Fruit fly (Drosophila melanogaster) whole organism, prepupa: ENCODE measurements around the gene Acsf3.
A peak's percentile ranks its signal among the peaks of the same experiment; 100 is the strongest.

Experiments
- Blimp-1 ChIP-seq: fragments of 200-800 bp; sonication (Bioruptor generic); optimal IDR thresholded peaks from 3 replicates; lab custom pipeline; 2017; ENCODE audit warnings: missing biosample characterization, missing genetic modification characterization, mild to moderate bottlenecking, moderate library complexity, missing genetic modification reagents
- CG10669 ChIP-seq: fragments of 200-800 bp; sonication (Bioruptor generic); optimal IDR thresholded peaks from 3 replicates; lab custom pipeline; 2018; ENCODE audit warnings: missing biosample characterization, mild to moderate bottlenecking, missing genetic modification characterization, moderate library complexity
- CG11762 ChIP-seq: fragments of 200-800 bp; sonication (Bioruptor generic); optimal IDR thresholded peaks from 3 replicates; lab custom pipeline; 2016; ENCODE audit warnings: missing biosample characterization, missing genetic modification characterization; ENCODE audit not compliant: insufficient read depth
- CG15336 ChIP-seq: fragments of 200-800 bp; sonication (Bioruptor generic); IDR thresholded peaks from 2 replicates; pipeline ENCODE4 v1.3.6; 2022; ENCODE audit warnings: missing biosample characterization, missing genetic modification characterization
- CG1621 ChIP-seq: fragments of 200-800 bp; sonication (Bioruptor generic); optimal IDR thresholded peaks from 3 replicates; lab custom pipeline; 2018; ENCODE audit warnings: missing biosample characterization, mild to moderate bottlenecking, missing genetic modification characterization
- CG16779 ChIP-seq: fragments of 200-800 bp; sonication (Bioruptor generic); optimal IDR thresholded peaks from 3 replicates; lab custom pipeline; 2017; ENCODE audit warnings: missing biosample characterization, mild to moderate bottlenecking, missing genetic modification characterization
- CG3032 ChIP-seq: fragments of 200-800 bp; optimal IDR thresholded peaks from 2 replicates; lab custom pipeline; 2019; ENCODE audit warnings: missing biosample characterization, mild to moderate bottlenecking, missing genetic modification characterization, moderate library complexity
- CG32006 ChIP-seq: fragments of 200-800 bp; sonication (Bioruptor generic); optimal IDR thresholded peaks from 3 replicates; lab custom pipeline; 2017; ENCODE audit warnings: missing biosample characterization, mild to moderate bottlenecking, missing genetic modification characterization
- CG34406 ChIP-seq: fragments of 200-800 bp; sonication (Bioruptor generic); optimal IDR thresholded peaks from 3 replicates; lab custom pipeline; 2016; ENCODE audit warnings: missing biosample characterization, missing genetic modification characterization
- CG3919 ChIP-seq: fragments of 200-800 bp; sonication (Bioruptor generic); optimal IDR thresholded peaks from 3 replicates; lab custom pipeline; 2016; ENCODE audit warnings: missing biosample characterization, missing genetic modification characterization
- CG6163 ChIP-seq: fragments of 200-800 bp; sonication (Bioruptor generic); IDR thresholded peaks from 3 replicates; pipeline ENCODE4 v1.3.6; 2022; ENCODE audit warnings: missing biosample characterization, missing genetic modification characterization
- CG6276 ChIP-seq: fragments of 200-800 bp; sonication (Bioruptor generic); optimal IDR thresholded peaks from 2 replicates; lab custom pipeline; 2017; ENCODE audit warnings: missing biosample characterization, mild to moderate bottlenecking, missing genetic modification characterization
- CG6792 ChIP-seq: fragments of 200-800 bp; sonication (Bioruptor generic); optimal IDR thresholded peaks from 3 replicates; lab custom pipeline; 2016; ENCODE audit warnings: missing biosample characterization, missing genetic modification characterization
- CG6808 ChIP-seq: fragments of 200-800 bp; sonication (Bioruptor generic); optimal IDR thresholded peaks from 3 replicates; lab custom pipeline; 2017; ENCODE audit warnings: missing biosample characterization, missing genetic modification characterization, mild to moderate bottlenecking, moderate library complexity, missing genetic modification reagents
- CG7368 ChIP-seq: fragments of 200-800 bp; sonication (Bioruptor generic); optimal IDR thresholded peaks from 3 replicates; lab custom pipeline; 2016; ENCODE audit warnings: missing biosample characterization, missing genetic modification characterization
- CG8119 ChIP-seq: fragments of 200-800 bp; sonication (Bioruptor generic); IDR thresholded peaks from 3 replicates; pipeline ENCODE4 v1.3.6; 2022; ENCODE audit warnings: missing biosample characterization, missing genetic modification characterization
- CG8319 ChIP-seq: fragments of 200-800 bp; sonication (Bioruptor generic); optimal IDR thresholded peaks from 3 replicates; lab custom pipeline; 2016; ENCODE audit warnings: missing biosample characterization, missing genetic modification characterization
- CG8632 ChIP-seq: fragments of 200-800 bp; sonication (Bioruptor generic); optimal IDR thresholded peaks from 3 replicates; lab custom pipeline; 2016; ENCODE audit warnings: missing biosample characterization, missing genetic modification characterization
- CG9139 ChIP-seq: fragments of 200-800 bp; sonication (Bioruptor generic); optimal IDR thresholded peaks from 3 replicates; lab custom pipeline; 2017; ENCODE audit warnings: missing biosample characterization, mild to moderate bottlenecking, missing genetic modification characterization
- Eip78C ChIP-seq: fragments of 200-800 bp; sonication (Bioruptor generic); peaks from one replicate; lab custom pipeline; 2016; ENCODE audit warnings: missing biosample characterization, missing genetic modification characterization
- Eip93F ChIP-seq: fragments of 200-800 bp; sonication (Bioruptor generic); optimal IDR thresholded peaks from 2 replicates; lab custom pipeline; 2016; ENCODE audit warnings: missing biosample characterization, mild to moderate bottlenecking, missing genetic modification characterization
- Ets21C ChIP-seq: fragments of 200-800 bp; sonication (Bioruptor generic); optimal IDR thresholded peaks from 3 replicates; lab custom pipeline; 2016; ENCODE audit warnings: missing biosample characterization, missing genetic modification characterization
- Ets96B ChIP-seq: fragments of 200-800 bp; optimal IDR thresholded peaks from 2 replicates; lab custom pipeline; 2019; ENCODE audit warnings: missing biosample characterization, mild to moderate bottlenecking, missing genetic modification characterization, moderate library complexity
- Gug ChIP-seq: fragments of 200-800 bp; sonication (Bioruptor generic); IDR thresholded peaks from 2 replicates; pipeline ENCODE4 v1.3.6; 2022; ENCODE audit warnings: missing biosample characterization, missing genetic modification characterization
- Hr39 ChIP-seq: fragments of 200-800 bp; sonication (Bioruptor generic); optimal IDR thresholded peaks from 2 replicates; lab custom pipeline; 2016; ENCODE audit warnings: missing biosample characterization, missing genetic modification characterization
- Lpt ChIP-seq: fragments of 200-800 bp; sonication (Bioruptor generic); optimal IDR thresholded peaks from 3 replicates; lab custom pipeline; 2016; ENCODE audit warnings: missing biosample characterization, missing genetic modification characterization
- Met ChIP-seq: fragments of 200-800 bp; sonication (Bioruptor generic); optimal IDR thresholded peaks from 3 replicates; lab custom pipeline; 2016; ENCODE audit warnings: missing biosample characterization, missing genetic modification characterization
- OdsH ChIP-seq: fragments of 200-800 bp; sonication (Bioruptor generic); optimal IDR thresholded peaks from 3 replicates; lab custom pipeline; 2016; ENCODE audit warnings: missing biosample characterization, missing genetic modification characterization
- Sox102F ChIP-seq: fragments of 200-800 bp; sonication (Bioruptor generic); optimal IDR thresholded peaks from 2 replicates; lab custom pipeline; 2016; ENCODE audit warnings: missing biosample characterization, mild to moderate bottlenecking, missing genetic modification characterization
- Sox14 ChIP-seq: fragments of 200-800 bp; sonication (Bioruptor generic); optimal IDR thresholded peaks from 3 replicates; lab custom pipeline; 2016; ENCODE audit warnings: missing biosample characterization, missing genetic modification characterization
- Sox15 ChIP-seq: fragments of 200-800 bp; sonication (Bioruptor generic); optimal IDR thresholded peaks from 3 replicates; lab custom pipeline; 2016; ENCODE audit warnings: missing biosample characterization, missing genetic modification characterization
- acj6 ChIP-seq: fragments of 200-800 bp; sonication (Bioruptor generic); optimal IDR thresholded peaks from 3 replicates; lab custom pipeline; 2016; ENCODE audit warnings: missing biosample characterization, missing genetic modification characterization
- cyc ChIP-seq: fragments of 200-800 bp; sonication (Bioruptor generic); optimal IDR thresholded peaks from 3 replicates; lab custom pipeline; 2016; ENCODE audit warnings: missing biosample characterization, missing genetic modification characterization
- dsx ChIP-seq: fragments of 200-800 bp; optimal IDR thresholded peaks from 3 replicates; lab custom pipeline; 2019; ENCODE audit warnings: missing biosample characterization, mild to moderate bottlenecking, missing genetic modification characterization, moderate library complexity; ENCODE audit not compliant: poor library complexity, severe bottlenecking
- eg ChIP-seq: fragments of 200-800 bp; sonication (Bioruptor generic); IDR thresholded peaks from 3 replicates; pipeline ENCODE4 v1.3.6; 2022; ENCODE audit warnings: missing biosample characterization, missing genetic modification characterization
- esn ChIP-seq: fragments of 200-800 bp; sonication (Bioruptor generic); optimal IDR thresholded peaks from 2 replicates; lab custom pipeline; 2016; ENCODE audit warnings: missing biosample characterization, mild to moderate bottlenecking, missing genetic modification characterization, moderate library complexity
- fd59A ChIP-seq: fragments of 200-800 bp; sonication (Bioruptor generic); optimal IDR thresholded peaks from 2 replicates; lab custom pipeline; 2017; ENCODE audit warnings: missing biosample characterization, mild to moderate bottlenecking, missing genetic modification characterization, missing genetic modification reagents
- fkh ChIP-seq: fragments of 200-800 bp; sonication (Bioruptor generic); optimal IDR thresholded peaks from 3 replicates; lab custom pipeline; 2017; ENCODE audit warnings: missing biosample characterization, mild to moderate bottlenecking, missing genetic modification characterization, moderate library complexity
- lz ChIP-seq: fragments of 200-800 bp; sonication (Bioruptor generic); optimal IDR thresholded peaks from 3 replicates; lab custom pipeline; 2016; ENCODE audit warnings: missing biosample characterization, missing genetic modification characterization
- pdm3 ChIP-seq: fragments of 200-800 bp; sonication (Bioruptor generic); optimal IDR thresholded peaks from 3 replicates; lab custom pipeline; 2016; ENCODE audit warnings: missing biosample characterization, missing genetic modification characterization
- salr ChIP-seq, 2 experiments: fragments of 200-800 bp; sonication (Bioruptor generic); optimal IDR thresholded peaks; 3 replicates each; lab custom pipeline; 2016 to 2018; ENCODE audit warnings: missing biosample characterization in 2 of 2, missing genetic modification characterization in 2 of 2, mild to moderate bottlenecking in 1 of 2
- spab ChIP-seq: fragments of 200-800 bp; sonication (Bioruptor generic); optimal IDR thresholded peaks from 2 replicates; lab custom pipeline; 2017; ENCODE audit warnings: missing biosample characterization, mild to moderate bottlenecking, missing genetic modification characterization, missing genetic modification reagents
- ss ChIP-seq, 2 experiments: fragments of 200-800 bp; sonication (Bioruptor generic); optimal IDR thresholded peaks; 2 replicates in 1 of 2; 3 replicates in 1 of 2; lab custom pipeline; 2017 to 2018; ENCODE audit warnings: mild to moderate bottlenecking in 2 of 2, missing biosample characterization in 2 of 2, missing genetic modification characterization in 2 of 2, moderate library complexity in 1 of 2
- svp ChIP-seq: fragments of 200-800 bp; sonication (Bioruptor generic); peaks from one replicate; lab custom pipeline; 2016; ENCODE audit warnings: missing biosample characterization, missing genetic modification characterization
- topi ChIP-seq: fragments of 200-800 bp; sonication (Bioruptor generic); optimal IDR thresholded peaks from 3 replicates; lab custom pipeline; 2016; ENCODE audit warnings: missing biosample characterization, missing genetic modification characterization
- vri ChIP-seq: fragments of 200-800 bp; sonication (Bioruptor generic); optimal IDR thresholded peaks from 3 replicates; lab custom pipeline; 2016; ENCODE audit warnings: missing biosample characterization, mild to moderate bottlenecking, missing genetic modification characterization

Gene Acsf3

dm6 chrX:7300356-7300721 is 28.5 kb upstream of the Acsf3 start (continued):
- peak; percentile 63 for TF ChIP-seq CG6163 (GFP tag; lab: Robert Waterston, UW)
- TF ChIP-seq lz = peak; percentile 21
- peak; percentile 48 for TF ChIP-seq pdm3 (GFP tag; lab: Kevin White, UChicago)
- peak; percentile 62 for TF ChIP-seq CG3032
- no peak for TF ChIP-seq CG11762 (GFP tag; lab: Kevin White, UChicago)
- TF ChIP-seq Met (GFP tag; lab: Kevin White, UChicago) = peak; percentile 38
- peak; percentile 24 for TF ChIP-seq Blimp-1 (GFP tag; lab: Kevin White, UChicago)
- peak; percentile 25 for TF ChIP-seq Hr39 (GFP tag; lab: Kevin White, UChicago)
- TF ChIP-seq Ets21C (GFP tag; lab: Kevin White, UChicago) = peak; percentile 12
- TF ChIP-seq CG8119 (GFP tag; lab: Robert Waterston, UW) = 0 out of 3 replicates have a peak, but pooled peaks have one; percentile 25
- peak; percentile 27 for TF ChIP-seq Sox14 (GFP tag; lab: Kevin White, UChicago)
- TF ChIP-seq CG1621 (tag; lab: Kevin White, UChicago) = peak; percentile 9
- TF ChIP-seq CG3919 = peak; percentile 48
- peak; percentile 83 for TF ChIP-seq dsx
- TF ChIP-seq Lpt (GFP tag; lab: Kevin White, UChicago) = no peak
- peak; percentile 13 for TF ChIP-seq CG6792 (GFP tag; lab: Kevin White, UChicago)
- peak; percentile 86 for TF ChIP-seq Eip78C (GFP tag; lab: Kevin White, UChicago)
- TF ChIP-seq CG8319 = no peak
- peak; percentile 8 for TF ChIP-seq CG34406
- TF ChIP-seq CG9139 (GFP tag; lab: Kevin White, UChicago) = peak; percentile 40
- TF ChIP-seq eg (GFP tag; lab: Robert Waterston, UW) = peak; percentile 44; the same call in 1 of the 3 replicates
- TF ChIP-seq CG6808 = peak; percentile 29
- TF ChIP-seq salr (GFP tag; optimal IDR thresholded peaks at IDR 0.05; lab: Kevin White, UChicago) = peak in 1 of 2 experiments; percentile 39
- no peak for TF ChIP-seq fkh (GFP tag; lab: Kevin White, UChicago)
- no peak for TF ChIP-seq OdsH (GFP tag; lab: Kevin White, UChicago)

dm6 chrX:7300722-7301350 is 28.0 kb upstream of the Acsf3 start:
- TF ChIP-seq fd59A (GFP tag; lab: Kevin White, UChicago) (peak; percentile 3), CG10669 (GFP tag; lab: Kevin White, UChicago) (no peak), acj6 (GFP tag; lab: Kevin White, UChicago) (no peak), eg (GFP tag; lab: Robert Waterston, UW) (no peak; the same call in 2 of the 3 replicates), CG7368 (GFP tag; lab: Kevin White, UChicago) (no peak), CG32006 (no peak), Ets21C (GFP tag; lab: Kevin White, UChicago) (no peak), fkh (GFP tag; lab: Kevin White, UChicago) (peak; percentile 44), CG9139 (GFP tag; lab: Kevin White, UChicago) (no peak), CG3919 (no peak), CG8119 (GFP tag; lab: Robert Waterston, UW) (no peak), Sox102F (GFP tag; lab: Kevin White, UChicago) (no peak), spab (GFP tag; lab: Kevin White, UChicago) (no peak), dsx (no peak), CG1621 (tag; lab: Kevin White, UChicago) (no peak), Sox15 (no peak), cyc (GFP tag; lab: Kevin White, UChicago) (no peak), topi (GFP tag; lab: Kevin White, UChicago) (no peak), Eip93F (peak; percentile 46), Eip78C (GFP tag; lab: Kevin White, UChicago) (no peak), CG6163 (GFP tag; lab: Robert Waterston, UW) (peak; percentile 51), salr (GFP tag; optimal IDR thresholded peaks at IDR 0.05; lab: Kevin White, UChicago) (no peak), Gug (peak; percentile 33), ss (GFP tag; optimal IDR thresholded peaks at IDR 0.05; lab: Kevin White, UChicago) (no peak), Lpt (GFP tag; lab: Kevin White, UChicago) (peak; percentile 69), Sox14 (GFP tag; lab: Kevin White, UChicago) (no peak), svp (GFP tag; lab: Kevin White, UChicago) (peak; percentile 44), CG15336 (GFP tag; lab: Robert Waterston, UW) (no peak), esn (GFP tag; lab: Kevin White, UChicago) (no peak), vri (GFP tag; lab: Kevin White, UChicago) (peak; percentile 15), CG16779 (no peak), Met (GFP tag; lab: Kevin White, UChicago) (no peak), CG6276 (GFP tag; lab: Kevin White, UChicago) (no peak), CG8632 (GFP tag; lab: Kevin White, UChicago) (no peak), Ets96B (tag; lab: Kevin White, UChicago) (no peak)
